Worm (Caenorhabditis elegans) whole organism, L4 larva: ENCODE results near the gene srh-10.

ENCODE experiments used
- F10B5.3 ChIP-seq: sonication (generic microtip); optimal IDR thresholded peaks from 2 replicates; lab custom pipeline; 2016; ENCODE audit warnings: mild to moderate bottlenecking, missing genetic modification characterization, missing compliant biosample characterization
- F37D6.2 ChIP-seq: sonication (generic microtip); optimal IDR thresholded peaks from 2 replicates; lab custom pipeline; 2016; ENCODE audit warnings: mild to moderate bottlenecking, missing genetic modification characterization, missing compliant biosample characterization
- F44E2.7 ChIP-seq: fragments of 200-800 bp; sonication (Bioruptor generic); IDR thresholded peaks from 2 replicates; pipeline ENCODE4 v2.1.2; 2022; ENCODE audit warnings: missing genetic modification characterization, missing compliant biosample characterization
- R02D3.7 ChIP-seq: fragments of 150-350 bp; sonication (generic microtip); optimal IDR thresholded peaks from 3 replicates; lab custom pipeline; 2014; ENCODE audit warnings: missing biosample characterization, missing genetic modification characterization
- T26A8.4 ChIP-seq: fragments of 200-800 bp; sonication (Bioruptor generic); IDR thresholded peaks from 2 replicates; pipeline ENCODE4 v1.3.6; 2022; ENCODE audit warnings: missing genetic modification characterization, missing compliant biosample characterization
- Y105C5A.15 ChIP-seq: fragments of 200-800 bp; sonication (Bioruptor generic); IDR thresholded peaks from 2 replicates; pipeline ENCODE4 v1.3.6; 2022; ENCODE audit warnings: missing genetic modification characterization, missing compliant biosample characterization
- Y48G9A.11 ChIP-seq: fragments of 200-800 bp; sonication (Bioruptor generic); IDR thresholded peaks from 2 replicates; pipeline ENCODE4 v1.3.6; 2022; ENCODE audit warnings: missing genetic modification reagents, missing genetic modification characterization, missing compliant biosample characterization
- Y5F2A.4 ChIP-seq: fragments of 200-800 bp; sonication (Bioruptor generic); optimal IDR thresholded peaks from 2 replicates; lab custom pipeline; 2018; ENCODE audit warnings: mild to moderate bottlenecking, missing genetic modification characterization, missing compliant biosample characterization
- ZK337.2 ChIP-seq: fragments of 200-800 bp; sonication (Bioruptor generic); IDR thresholded peaks from 2 replicates; pipeline ENCODE4 v1.3.6; 2022; ENCODE audit warnings: missing genetic modification reagents, missing genetic modification characterization, missing compliant biosample characterization
- ZK546.5 ChIP-seq, 2 experiments: sonication (generic microtip); optimal IDR thresholded peaks; 2 replicates each; lab custom pipeline; 2017; ENCODE audit warnings: missing biosample characterization in 2 of 2, missing genetic modification characterization in 2 of 2
- aha-1 ChIP-seq: fragments of 150-350 bp; peaks from one replicate; lab custom pipeline; 2014; ENCODE audit warnings: missing biosample characterization, missing genetic modification characterization
- aly-2 ChIP-seq: sonication (generic microtip); optimal IDR thresholded peaks from 2 replicates; lab custom pipeline; 2018; ENCODE audit warnings: missing biosample characterization, missing genetic modification characterization
- ama-1 ChIP-seq: fragments of 150-350 bp; optimal IDR thresholded peaks from 2 replicates; lab custom pipeline; 2014; ENCODE audit warnings: inconsistent platforms, mixed read lengths
- attf-4 ChIP-seq: sonication (generic microtip); optimal IDR thresholded peaks from 3 replicates; lab custom pipeline; 2017; ENCODE audit warnings: missing biosample characterization, missing genetic modification characterization
- ceh-20 ChIP-seq: fragments of 200-800 bp; sonication (Bioruptor generic); IDR thresholded peaks from 2 replicates; pipeline ENCODE4 v1.3.6; 2022; ENCODE audit warnings: missing genetic modification reagents, missing genetic modification characterization, missing compliant biosample characterization
- ceh-28 ChIP-seq: fragments of 150-350 bp; optimal IDR thresholded peaks from 2 replicates; lab custom pipeline; 2014; ENCODE audit warnings: missing biosample characterization, missing genetic modification reagents, missing genetic modification characterization
- ceh-32 ChIP-seq: sonication (generic microtip); optimal IDR thresholded peaks from 2 replicates; lab custom pipeline; 2016; ENCODE audit warnings: mild to moderate bottlenecking, missing genetic modification characterization, missing compliant biosample characterization; ENCODE audit not compliant: poor library complexity
- ceh-62 ChIP-seq: sonication (generic microtip); optimal IDR thresholded peaks from 2 replicates; lab custom pipeline; 2017; ENCODE audit warnings: missing biosample characterization, missing genetic modification characterization
- ceh-82 ChIP-seq: sonication (generic microtip); optimal IDR thresholded peaks from 2 replicates; lab custom pipeline; 2017; ENCODE audit warnings: missing biosample characterization, missing genetic modification characterization
- ctbp-1 ChIP-seq: fragments of 200-800 bp; sonication (Bioruptor generic); IDR thresholded peaks from 2 replicates; pipeline ENCODE4 v1.3.6; 2022; ENCODE audit warnings: missing genetic modification reagents, missing genetic modification characterization, missing compliant biosample characterization
- dmd-9 ChIP-seq: fragments of 200-800 bp; sonication (Bioruptor generic); IDR thresholded peaks from 2 replicates; pipeline ENCODE4 v1.3.6; 2022; ENCODE audit warnings: missing genetic modification reagents, missing genetic modification characterization, missing compliant biosample characterization
- dpl-1 ChIP-seq: fragments of 150-350 bp; optimal IDR thresholded peaks from 2 replicates; lab custom pipeline; 2014; ENCODE audit warnings: missing biosample characterization, missing genetic modification reagents, missing genetic modification characterization
- duxl-1 ChIP-seq: sonication (generic microtip); optimal IDR thresholded peaks from 2 replicates; lab custom pipeline; 2016; ENCODE audit warnings: mild to moderate bottlenecking, missing genetic modification characterization, moderate library complexity, missing compliant biosample characterization; ENCODE audit not compliant: poor library complexity
- dve-1 ChIP-seq: sonication (generic microtip); optimal IDR thresholded peaks from 2 replicates; lab custom pipeline; 2017; ENCODE audit warnings: antibody characterized with exemption, mild to moderate bottlenecking, missing genetic modification characterization, missing compliant biosample characterization; ENCODE audit not compliant: insufficient read depth
- egl-27 ChIP-seq: sonication (generic microtip); optimal IDR thresholded peaks from 3 replicates; lab custom pipeline; 2017; ENCODE audit warnings: missing biosample characterization, missing genetic modification reagents, missing genetic modification characterization
- fkh-10 ChIP-seq: fragments of 150-350 bp; optimal IDR thresholded peaks from 2 replicates; lab custom pipeline; 2014; ENCODE audit warnings: missing biosample characterization, missing genetic modification reagents, missing genetic modification characterization
- hlh-30 ChIP-seq: sonication (generic microtip); optimal IDR thresholded peaks from 2 replicates; lab custom pipeline; 2017; ENCODE audit warnings: antibody characterized with exemption, mild to moderate bottlenecking, missing genetic modification characterization, missing compliant biosample characterization; ENCODE audit not compliant: insufficient read depth
- hmg-1.1 ChIP-seq: fragments of 200-800 bp; sonication (Bioruptor generic); IDR thresholded peaks from 2 replicates; pipeline ENCODE4 v1.3.6; 2022; ENCODE audit warnings: missing genetic modification reagents, missing genetic modification characterization, missing compliant biosample characterization
- lim-7 ChIP-seq: fragments of 200-800 bp; sonication (Bioruptor generic); IDR thresholded peaks from 2 replicates; pipeline ENCODE4 v1.3.6; 2022; ENCODE audit warnings: missing genetic modification characterization, missing compliant biosample characterization
- lin-13 ChIP-seq: fragments of 150-350 bp; optimal IDR thresholded peaks from 2 replicates; lab custom pipeline; 2014; ENCODE audit warnings: missing biosample characterization, missing genetic modification reagents, missing genetic modification characterization
- lin-15B ChIP-seq: fragments of 150-350 bp; sonication (generic microtip); optimal IDR thresholded peaks from 3 replicates; lab custom pipeline; 2014; ENCODE audit warnings: missing biosample characterization, missing genetic modification characterization
- lin-29 ChIP-seq: fragments of 200-800 bp; sonication (Bioruptor generic); IDR thresholded peaks from 2 replicates; pipeline ENCODE4 v1.3.6; 2022; ENCODE audit warnings: missing genetic modification reagents, missing genetic modification characterization, missing compliant biosample characterization
- lin-38 ChIP-seq: fragments of 200-800 bp; sonication (Bioruptor generic); IDR thresholded peaks from 2 replicates; pipeline ENCODE4 v1.3.6; 2022; ENCODE audit warnings: missing genetic modification reagents, missing genetic modification characterization, missing compliant biosample characterization
- lin-39 ChIP-seq: fragments of 150-350 bp; optimal IDR thresholded peaks from 2 replicates; lab custom pipeline; 2014; ENCODE audit warnings: missing biosample characterization, missing genetic modification reagents, missing genetic modification characterization
- madf-9 ChIP-seq: fragments of 200-800 bp; sonication (Bioruptor generic); conservative IDR thresholded peaks from 2 replicates; pipeline ENCODE4 v1.3.6; 2022; ENCODE audit warnings: missing genetic modification reagents, missing genetic modification characterization, missing compliant biosample characterization
- mdt-29 ChIP-seq: fragments of 200-800 bp; sonication (Bioruptor generic); IDR thresholded peaks from 2 replicates; pipeline ENCODE4 v1.3.6; 2022; ENCODE audit warnings: missing genetic modification reagents, missing genetic modification characterization, missing compliant biosample characterization
- mxl-3 ChIP-seq: fragments of 200-800 bp; sonication (Bioruptor generic); optimal IDR thresholded peaks from 2 replicates; lab custom pipeline; 2018; ENCODE audit warnings: mild to moderate bottlenecking, missing genetic modification characterization, missing compliant biosample characterization
- nhr-237 ChIP-seq: sonication (generic microtip); optimal IDR thresholded peaks from 2 replicates; lab custom pipeline; 2017; ENCODE audit warnings: missing biosample characterization, missing genetic modification characterization
- nhr-28 ChIP-seq: fragments of 150-350 bp; optimal IDR thresholded peaks from 2 replicates; lab custom pipeline; 2014; ENCODE audit warnings: missing biosample characterization, missing genetic modification characterization
- nhr-41 ChIP-seq: fragments of 200-800 bp; sonication (Bioruptor generic); IDR thresholded peaks from 2 replicates; pipeline ENCODE4 v1.3.6; 2022; ENCODE audit warnings: missing genetic modification reagents, missing genetic modification characterization, missing compliant biosample characterization
- nhr-48 ChIP-seq: sonication (generic microtip); optimal IDR thresholded peaks from 2 replicates; lab custom pipeline; 2016; ENCODE audit warnings: mild to moderate bottlenecking, missing genetic modification characterization, missing compliant biosample characterization
- pha-4 ChIP-seq, 2 experiments: fragments of 150-350 bp in 1 of 2; fragments of 200-800 bp in 1 of 2; sonication (Bioruptor generic) in 1 of 2; IDR thresholded peaks in 1 of 2; optimal IDR thresholded peaks in 1 of 2; 2 replicates each; pipeline versions ENCODE4 v1.3.6 to Lab custom; 2014 to 2022; ENCODE audit warnings: missing genetic modification characterization in 2 of 2, missing genetic modification reagents in 2 of 2, missing biosample characterization in 1 of 2, missing compliant biosample characterization in 1 of 2
- php-3 ChIP-seq: fragments of 200-800 bp; sonication (Bioruptor generic); IDR thresholded peaks from 2 replicates; pipeline ENCODE4 v1.3.6; 2022; ENCODE audit warnings: missing genetic modification reagents, missing genetic modification characterization, missing compliant biosample characterization
- pqm-1 ChIP-seq: sonication (generic microtip); optimal IDR thresholded peaks from 2 replicates; lab custom pipeline; 2017; ENCODE audit warnings: missing biosample characterization, missing genetic modification characterization
- skn-1 ChIP-seq: fragments of 150-350 bp; optimal IDR thresholded peaks from 2 replicates; lab custom pipeline; 2014; ENCODE audit warnings: missing biosample characterization, missing genetic modification characterization
- snpc-4 ChIP-seq: fragments of 150-350 bp; optimal IDR thresholded peaks from 2 replicates; lab custom pipeline; 2014; ENCODE audit warnings: missing biosample characterization, missing genetic modification characterization
- tra-1 ChIP-seq: fragments of 200-800 bp; sonication (Bioruptor generic); IDR thresholded peaks from 2 replicates; pipeline ENCODE4 v1.3.6; 2022; ENCODE audit warnings: missing genetic modification reagents, missing genetic modification characterization, missing compliant biosample characterization
- unc-62 ChIP-seq, 3 experiments: fragments of 150-350 bp in 1 of 3; sonication (generic microtip); optimal IDR thresholded peaks in 2 of 3; peaks in 1 of 3; 1 replicate in 1 of 3; 2 replicates in 2 of 3; lab custom pipeline; 2014 to 2017; ENCODE audit warnings: missing biosample characterization in 3 of 3, missing genetic modification characterization in 3 of 3, missing genetic modification reagents in 3 of 3, missing genotype in 1 of 3
- vab-7 ChIP-seq: fragments of 200-800 bp; sonication (Bioruptor generic); IDR thresholded peaks from 2 replicates; pipeline ENCODE4 v1.3.6; 2022; ENCODE audit warnings: missing genetic modification reagents, missing genetic modification characterization, missing compliant biosample characterization

srh-10 gene

ce11 chrV:6031585-6031984 is 35.4 kb downstream of the srh-10 start:
- TF ChIP-seq hlh-30 (tag; lab: Kevin White, UChicago) (peak; percentile 47), T26A8.4 (GFP tag; lab: Robert Waterston, UW) (no peak), lin-13 (GFP tag; lab: Kevin White, UChicago) (no peak), mdt-29 (GFP tag; lab: Robert Waterston, UW) (no peak)

DNA sequence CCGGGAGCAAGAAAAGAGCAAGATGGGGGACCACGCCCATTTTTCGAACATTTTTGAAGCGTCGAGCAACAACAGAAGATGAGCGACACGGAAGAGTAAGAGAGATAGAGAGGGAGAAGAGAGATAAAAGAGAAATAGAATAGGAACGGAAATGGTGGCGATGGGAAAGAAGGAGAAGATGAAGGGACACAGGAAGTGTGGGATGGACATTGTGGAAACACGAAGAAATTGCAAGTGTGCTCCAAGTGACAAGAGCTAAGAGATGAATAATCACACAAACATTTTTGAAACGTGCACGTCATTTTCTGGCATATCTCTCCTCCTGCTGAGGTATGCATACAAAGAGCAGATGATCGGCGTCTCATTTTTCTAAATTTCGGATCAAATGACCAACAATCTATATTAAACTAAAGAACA is 36.4 kb downstream of the srh-10 start:
- TF ChIP-seq aha-1 (tag; lab: Kevin White, UChicago) = no peak
- TF ChIP-seq dve-1 (tag; lab: Kevin White, UChicago) = no peak
- TF ChIP-seq Y105C5A.15 (GFP tag; lab: Robert Waterston, UW) = no peak
- no peak for TF ChIP-seq ZK337.2 (GFP tag; lab: Robert Waterston, UW)
- TF ChIP-seq duxl-1 (tag; lab: Kevin White, UChicago) = no peak
- TF ChIP-seq fkh-10 = no peak
- TF ChIP-seq mxl-3 (GFP tag; lab: Kevin White, UChicago) = no peak
- no peak for TF ChIP-seq lin-13 (GFP tag; lab: Kevin White, UChicago)
- TF ChIP-seq ceh-32 = no peak
- no peak for TF ChIP-seq ZK546.5 (tag; optimal IDR thresholded peaks at IDR 0.05; lab: Kevin White, UChicago)
- TF ChIP-seq aly-2 (tag; lab: Kevin White, UChicago) = no peak
- no peak for TF ChIP-seq tra-1 (GFP tag; lab: Robert Waterston, UW)
- TF ChIP-seq ceh-82 (tag; lab: Kevin White, UChicago) = no peak
- TF ChIP-seq dpl-1 = no peak
- peak in 1 of 2 experiments; percentile 99 for TF ChIP-seq unc-62 (GFP tag; optimal IDR thresholded peaks at IDR 0.05 in 1 of 2; lab: Kevin White, UChicago)
- TF ChIP-seq unc-62 (tag; optimal IDR thresholded peaks at IDR 0.05; lab: Kevin White, UChicago) = no peak
- 0 out of 2 replicates have a peak, but pooled peaks have one; percentile 65 for TF ChIP-seq ctbp-1
- TF ChIP-seq php-3 (GFP tag; lab: Robert Waterston, UW) = no peak
- no peak for TF ChIP-seq ceh-28 (tag; lab: Kevin White, UChicago)
- no peak for TF ChIP-seq ama-1 (lab: Kevin White, UChicago)
- TF ChIP-seq nhr-48 = no peak
- TF ChIP-seq lim-7 (GFP tag; lab: Robert Waterston, UW) = no peak
- TF ChIP-seq F10B5.3 = no peak
- TF ChIP-seq lin-29 (GFP tag; lab: Robert Waterston, UW) = no peak
- no peak for TF ChIP-seq vab-7 (GFP tag; lab: Robert Waterston, UW)
- no peak for TF ChIP-seq nhr-41 (GFP tag; lab: Robert Waterston, UW)
- no peak for TF ChIP-seq dmd-9 (GFP tag; lab: Robert Waterston, UW)
- TF ChIP-seq skn-1 (tag; lab: Kevin White, UChicago) = no peak
- TF ChIP-seq ceh-20 (GFP tag; lab: Robert Waterston, UW) = no peak
- no peak for TF ChIP-seq ceh-62 (tag; lab: Kevin White, UChicago)
- peak; percentile 11 for TF ChIP-seq nhr-28 (tag; lab: Kevin White, UChicago)
- no peak for TF ChIP-seq snpc-4
- TF ChIP-seq hmg-1.1 (GFP tag; lab: Robert Waterston, UW) = 0 out of 2 replicates have a peak, but pooled peaks have one; percentile 16
- no peak for TF ChIP-seq egl-27 (tag; lab: Kevin White, UChicago)
- no peak for TF ChIP-seq lin-39 (tag; lab: Kevin White, UChicago)
- TF ChIP-seq F44E2.7 (GFP tag; lab: Robert Waterston, UW) = no peak
- TF ChIP-seq F37D6.2 (tag; lab: Kevin White, UChicago) = no peak
- TF ChIP-seq lin-15B (tag; lab: Kevin White, UChicago) = no peak
- no peak for TF ChIP-seq R02D3.7 (tag; lab: Kevin White, UChicago)
- TF ChIP-seq attf-4 (tag; lab: Kevin White, UChicago) = no peak
- no peak for TF ChIP-seq nhr-237
- no peak for TF ChIP-seq Y48G9A.11 (GFP tag; lab: Robert Waterston, UW)
- no peak for TF ChIP-seq Y5F2A.4 (GFP tag; lab: Kevin White, UChicago)
- no peak for TF ChIP-seq lin-38
- no peak for TF ChIP-seq madf-9 (GFP tag; lab: Robert Waterston, UW)
- TF ChIP-seq pqm-1 (tag; lab: Kevin White, UChicago) = no peak
- no peak for TF ChIP-seq pha-4 (GFP tag; IDR thresholded peaks at IDR 0.05; lab: Robert Waterston, UW)
- no peak for TF ChIP-seq pha-4 (tag; optimal IDR thresholded peaks at IDR 0.05; lab: Kevin White, UChicago)
